Fruit fly (Drosophila melanogaster) whole organism: ENCODE results near the gene CG31740.

Experiments used
- CG8478 ChIP-seq: fragments of >200 bp; optimal IDR thresholded peaks from 2 replicates; lab custom pipeline; 2018; ENCODE audit warnings: inconsistent platforms
- EcR ChIP-seq, 2 experiments: fragments of >200 bp; optimal IDR thresholded peaks; 2 replicates each; lab custom pipeline; 2017; ENCODE audit warnings: missing biosample characterization in 2 of 2, missing genetic modification characterization in 2 of 2, missing genetic modification reagents in 2 of 2
- pan ChIP-seq: fragments of >200 bp; optimal IDR thresholded peaks from 2 replicates; lab custom pipeline; 2017
- psq ChIP-seq: fragments of >200 bp; optimal IDR thresholded peaks from 2 replicates; lab custom pipeline; 2017
- usp ChIP-seq: fragments of >200 bp; optimal IDR thresholded peaks from 2 replicates; lab custom pipeline; 2017; ENCODE audit warnings: missing biosample characterization, missing genetic modification characterization, mixed read lengths

- no peak for TF ChIP-seq usp (GFP tag; lab: Kevin White, UChicago)
- TF ChIP-seq EcR (GFP tag; optimal IDR thresholded peaks at IDR 0.05; lab: Kevin White, UChicago): no peak
- no peak for TF ChIP-seq CG8478 (lab: Kevin White, UChicago)
- TF ChIP-seq psq (lab: Kevin White, UChicago): no peak
- TF ChIP-seq pan (lab: Kevin White, UChicago): no peak
Measured at dm6 chr2L:17972999-17973398, 35.8 kb upstream of the CG31740 start.
